Fruit fly (Drosophila melanogaster) whole organism, prepupa: ENCODE measurements around the gene CG11983.

Experiments used
- CG10631 ChIP-seq: fragments of 200-800 bp; sonication (Bioruptor generic); optimal IDR thresholded peaks from 2 replicates; lab custom pipeline; 2016; ENCODE audit warnings: missing biosample characterization, missing genetic modification characterization
- CG10669 ChIP-seq: fragments of 200-800 bp; sonication (Bioruptor generic); optimal IDR thresholded peaks from 3 replicates; lab custom pipeline; 2018; ENCODE audit warnings: missing biosample characterization, mild to moderate bottlenecking, missing genetic modification characterization, moderate library complexity
- CG11294 ChIP-seq: fragments of 200-800 bp; sonication (Bioruptor generic); IDR thresholded peaks from 2 replicates; pipeline ENCODE4 v1.3.6; 2022; ENCODE audit warnings: missing biosample characterization, missing genetic modification characterization
- CG15336 ChIP-seq: fragments of 200-800 bp; sonication (Bioruptor generic); IDR thresholded peaks from 2 replicates; pipeline ENCODE4 v1.3.6; 2022; ENCODE audit warnings: missing biosample characterization, missing genetic modification characterization
- CG16779 ChIP-seq: fragments of 200-800 bp; sonication (Bioruptor generic); optimal IDR thresholded peaks from 3 replicates; lab custom pipeline; 2017; ENCODE audit warnings: missing biosample characterization, mild to moderate bottlenecking, missing genetic modification characterization
- CG31627 ChIP-seq: fragments of 200-800 bp; sonication (Bioruptor generic); optimal IDR thresholded peaks from 3 replicates; lab custom pipeline; 2016; ENCODE audit warnings: missing biosample characterization, missing genetic modification characterization
- CG6276 ChIP-seq: fragments of 200-800 bp; sonication (Bioruptor generic); optimal IDR thresholded peaks from 2 replicates; lab custom pipeline; 2017; ENCODE audit warnings: missing biosample characterization, mild to moderate bottlenecking, missing genetic modification characterization
- CG6808 ChIP-seq: fragments of 200-800 bp; sonication (Bioruptor generic); optimal IDR thresholded peaks from 3 replicates; lab custom pipeline; 2017; ENCODE audit warnings: missing biosample characterization, missing genetic modification characterization, mild to moderate bottlenecking, moderate library complexity, missing genetic modification reagents
- CG6854 ChIP-seq: fragments of 200-800 bp; sonication (Bioruptor generic); optimal IDR thresholded peaks from 2 replicates; lab custom pipeline; 2017; ENCODE audit warnings: missing biosample characterization, mild to moderate bottlenecking, missing genetic modification characterization
- CG7368 ChIP-seq: fragments of 200-800 bp; sonication (Bioruptor generic); optimal IDR thresholded peaks from 3 replicates; lab custom pipeline; 2016; ENCODE audit warnings: missing biosample characterization, missing genetic modification characterization
- CG8119 ChIP-seq: fragments of 200-800 bp; sonication (Bioruptor generic); IDR thresholded peaks from 3 replicates; pipeline ENCODE4 v1.3.6; 2022; ENCODE audit warnings: missing biosample characterization, missing genetic modification characterization
- CG8319 ChIP-seq: fragments of 200-800 bp; sonication (Bioruptor generic); optimal IDR thresholded peaks from 3 replicates; lab custom pipeline; 2016; ENCODE audit warnings: missing biosample characterization, missing genetic modification characterization
- CG9139 ChIP-seq: fragments of 200-800 bp; sonication (Bioruptor generic); optimal IDR thresholded peaks from 3 replicates; lab custom pipeline; 2017; ENCODE audit warnings: missing biosample characterization, mild to moderate bottlenecking, missing genetic modification characterization
- Eip78C ChIP-seq: fragments of 200-800 bp; sonication (Bioruptor generic); peaks from one replicate; lab custom pipeline; 2016; ENCODE audit warnings: missing biosample characterization, missing genetic modification characterization
- Ets21C ChIP-seq: fragments of 200-800 bp; sonication (Bioruptor generic); optimal IDR thresholded peaks from 3 replicates; lab custom pipeline; 2016; ENCODE audit warnings: missing biosample characterization, missing genetic modification characterization
- Ets96B ChIP-seq: fragments of 200-800 bp; optimal IDR thresholded peaks from 2 replicates; lab custom pipeline; 2019; ENCODE audit warnings: missing biosample characterization, mild to moderate bottlenecking, missing genetic modification characterization, moderate library complexity
- Hr38 ChIP-seq: sonication (Bioruptor generic); optimal IDR thresholded peaks from 2 replicates; lab custom pipeline; 2016; ENCODE audit warnings: missing biosample characterization, missing genetic modification characterization
- Hr39 ChIP-seq: fragments of 200-800 bp; sonication (Bioruptor generic); optimal IDR thresholded peaks from 2 replicates; lab custom pipeline; 2016; ENCODE audit warnings: missing biosample characterization, missing genetic modification characterization
- Hr4 ChIP-seq: fragments of 200-800 bp; sonication (Bioruptor generic); optimal IDR thresholded peaks from 3 replicates; lab custom pipeline; 2016; ENCODE audit warnings: missing biosample characterization, missing genetic modification characterization
- Met ChIP-seq: fragments of 200-800 bp; sonication (Bioruptor generic); optimal IDR thresholded peaks from 3 replicates; lab custom pipeline; 2016; ENCODE audit warnings: missing biosample characterization, missing genetic modification characterization
- OdsH ChIP-seq: fragments of 200-800 bp; sonication (Bioruptor generic); optimal IDR thresholded peaks from 3 replicates; lab custom pipeline; 2016; ENCODE audit warnings: missing biosample characterization, missing genetic modification characterization
- Smox ChIP-seq: fragments of 200-800 bp; sonication (Bioruptor generic); optimal IDR thresholded peaks from 3 replicates; lab custom pipeline; 2016; ENCODE audit warnings: missing biosample characterization, missing genetic modification characterization
- Sox102F ChIP-seq: fragments of 200-800 bp; sonication (Bioruptor generic); optimal IDR thresholded peaks from 2 replicates; lab custom pipeline; 2016; ENCODE audit warnings: missing biosample characterization, mild to moderate bottlenecking, missing genetic modification characterization
- achi ChIP-seq: fragments of 200-800 bp; sonication (Bioruptor generic); optimal IDR thresholded peaks from 3 replicates; lab custom pipeline; 2016; ENCODE audit warnings: missing biosample characterization, missing genetic modification characterization
- acj6 ChIP-seq: fragments of 200-800 bp; sonication (Bioruptor generic); optimal IDR thresholded peaks from 3 replicates; lab custom pipeline; 2016; ENCODE audit warnings: missing biosample characterization, missing genetic modification characterization
- cyc ChIP-seq: fragments of 200-800 bp; sonication (Bioruptor generic); optimal IDR thresholded peaks from 3 replicates; lab custom pipeline; 2016; ENCODE audit warnings: missing biosample characterization, missing genetic modification characterization
- dac ChIP-seq: fragments of 200-800 bp; sonication (Bioruptor generic); optimal IDR thresholded peaks from 2 replicates; lab custom pipeline; 2017; ENCODE audit warnings: missing biosample characterization, mild to moderate bottlenecking, missing genetic modification characterization
- eg ChIP-seq: fragments of 200-800 bp; sonication (Bioruptor generic); IDR thresholded peaks from 3 replicates; pipeline ENCODE4 v1.3.6; 2022; ENCODE audit warnings: missing biosample characterization, missing genetic modification characterization
- esn ChIP-seq: fragments of 200-800 bp; sonication (Bioruptor generic); optimal IDR thresholded peaks from 2 replicates; lab custom pipeline; 2016; ENCODE audit warnings: missing biosample characterization, mild to moderate bottlenecking, missing genetic modification characterization, moderate library complexity
- fd85E ChIP-seq: fragments of 200-800 bp; sonication (Bioruptor generic); optimal IDR thresholded peaks from 3 replicates; lab custom pipeline; 2016; ENCODE audit warnings: missing biosample characterization, missing genetic modification characterization
- fkh ChIP-seq: fragments of 200-800 bp; sonication (Bioruptor generic); optimal IDR thresholded peaks from 3 replicates; lab custom pipeline; 2017; ENCODE audit warnings: missing biosample characterization, mild to moderate bottlenecking, missing genetic modification characterization, moderate library complexity
- lz ChIP-seq: fragments of 200-800 bp; sonication (Bioruptor generic); optimal IDR thresholded peaks from 3 replicates; lab custom pipeline; 2016; ENCODE audit warnings: missing biosample characterization, missing genetic modification characterization
- spab ChIP-seq: fragments of 200-800 bp; sonication (Bioruptor generic); optimal IDR thresholded peaks from 2 replicates; lab custom pipeline; 2017; ENCODE audit warnings: missing biosample characterization, mild to moderate bottlenecking, missing genetic modification characterization, missing genetic modification reagents
- ss ChIP-seq, 2 experiments: fragments of 200-800 bp; sonication (Bioruptor generic); optimal IDR thresholded peaks; 2 replicates in 1 of 2; 3 replicates in 1 of 2; lab custom pipeline; 2017 to 2018; ENCODE audit warnings: mild to moderate bottlenecking in 2 of 2, missing biosample characterization in 2 of 2, missing genetic modification characterization in 2 of 2, moderate library complexity in 1 of 2
- svp ChIP-seq: fragments of 200-800 bp; sonication (Bioruptor generic); peaks from one replicate; lab custom pipeline; 2016; ENCODE audit warnings: missing biosample characterization, missing genetic modification characterization
- topi ChIP-seq: fragments of 200-800 bp; sonication (Bioruptor generic); optimal IDR thresholded peaks from 3 replicates; lab custom pipeline; 2016; ENCODE audit warnings: missing biosample characterization, missing genetic modification characterization

The CG11983 gene

dm6 chr3R:8978768-8979167 lies 29.4 kb upstream of the CG11983 start (continued):
- TF ChIP-seq achi (GFP tag; lab: Kevin White, UChicago) (peak; percentile 76), Ets96B (tag; lab: Kevin White, UChicago) (peak; percentile 13), CG10669 (GFP tag; lab: Kevin White, UChicago) (peak; percentile 37), spab (GFP tag; lab: Kevin White, UChicago) (peak; percentile 49), CG6276 (GFP tag; lab: Kevin White, UChicago) (no peak), CG7368 (peak; percentile 30), eg (GFP tag; lab: Robert Waterston, UW) (peak; percentile 56; the same call in 1 of the 3 replicates), acj6 (GFP tag; lab: Kevin White, UChicago) (peak; percentile 78)

DNA sequence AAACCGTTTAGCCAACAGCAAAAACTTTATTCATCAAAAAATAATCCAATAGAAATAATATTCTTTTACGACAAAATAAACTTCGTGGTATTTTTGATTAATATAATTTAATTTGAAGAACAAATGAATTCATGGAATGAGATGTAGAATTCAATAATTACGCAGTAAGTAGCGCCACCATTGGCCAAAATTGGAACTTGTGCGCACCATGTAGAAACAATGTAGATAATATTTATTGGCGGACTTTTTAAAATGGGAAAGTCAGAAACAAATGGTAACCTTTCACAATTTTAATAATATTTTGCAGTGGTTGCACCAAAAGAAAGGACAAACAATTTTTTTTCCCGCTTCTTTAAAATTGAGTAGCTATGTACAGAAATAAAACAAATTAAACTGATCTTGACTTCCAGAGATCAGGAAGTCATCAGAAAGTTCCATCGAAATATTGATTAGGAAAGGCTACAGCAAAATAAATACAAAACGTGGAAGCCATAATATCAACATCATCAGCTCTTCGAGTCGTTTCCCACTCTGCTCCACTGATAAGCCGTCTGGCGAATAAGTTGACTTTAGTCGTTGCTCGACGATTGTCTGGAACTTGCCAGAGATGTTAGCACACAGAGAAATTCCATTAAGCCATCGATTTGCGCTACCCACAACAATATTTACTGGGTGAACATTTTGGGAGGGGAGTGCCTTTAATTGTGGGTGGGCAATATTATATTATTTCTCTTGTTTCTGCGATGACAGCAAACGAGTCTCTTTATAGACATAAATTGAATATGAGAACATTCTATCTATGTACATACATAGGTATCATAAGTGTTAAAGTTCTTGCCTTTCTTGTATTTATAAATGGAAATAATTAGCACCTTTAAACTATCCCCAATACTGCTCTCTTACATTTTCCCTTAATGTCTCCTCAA lies 28.0 kb upstream of the CG11983 start:
- peak; percentile 61 for TF ChIP-seq CG15336 (GFP tag; lab: Robert Waterston, UW)
- no peak for TF ChIP-seq eg (GFP tag; lab: Robert Waterston, UW)
- TF ChIP-seq CG6276 (GFP tag; lab: Kevin White, UChicago), result peak; percentile 27
- TF ChIP-seq Eip78C, result peak; percentile 33
- TF ChIP-seq fd85E, result no peak
- TF ChIP-seq Hr39 (GFP tag; lab: Kevin White, UChicago), result peak; percentile 15
- peak; percentile 49 for TF ChIP-seq CG6808 (GFP tag; lab: Kevin White, UChicago)
- TF ChIP-seq CG9139 (GFP tag; lab: Kevin White, UChicago), result peak; percentile 14
- TF ChIP-seq CG31627, result peak; percentile 38
- TF ChIP-seq Smox (GFP tag; lab: Kevin White, UChicago), result peak; percentile 9
- TF ChIP-seq OdsH (GFP tag; lab: Kevin White, UChicago), result peak; percentile 8
- peak; percentile 30 for TF ChIP-seq dac
- TF ChIP-seq ss (GFP tag; optimal IDR thresholded peaks at IDR 0.05; lab: Kevin White, UChicago), result peak; percentile 11 to 59
- peak; percentile 11 for TF ChIP-seq cyc (GFP tag; lab: Kevin White, UChicago)
- peak; percentile 76 for TF ChIP-seq fkh
- TF ChIP-seq CG10631 (GFP tag; lab: Kevin White, UChicago), result no peak
- peak; percentile 64 for TF ChIP-seq CG8319 (GFP tag; lab: Kevin White, UChicago)
- TF ChIP-seq esn (GFP tag; lab: Kevin White, UChicago), result peak; percentile 16
- no peak for TF ChIP-seq CG6854 (GFP tag; lab: Kevin White, UChicago)
- TF ChIP-seq Met (GFP tag; lab: Kevin White, UChicago), result peak; percentile 9
- TF ChIP-seq CG8119 (GFP tag; lab: Robert Waterston, UW), result peak; percentile 38; the same call in 2 of the 3 replicates
- peak; percentile 26 for TF ChIP-seq Ets21C
- no peak for TF ChIP-seq CG11294 (GFP tag; lab: Robert Waterston, UW)
- no peak for TF ChIP-seq Hr4
- peak; percentile 85 for TF ChIP-seq svp (GFP tag; lab: Kevin White, UChicago)
- TF ChIP-seq, all 60 proteins: peak for 19

DNA sequence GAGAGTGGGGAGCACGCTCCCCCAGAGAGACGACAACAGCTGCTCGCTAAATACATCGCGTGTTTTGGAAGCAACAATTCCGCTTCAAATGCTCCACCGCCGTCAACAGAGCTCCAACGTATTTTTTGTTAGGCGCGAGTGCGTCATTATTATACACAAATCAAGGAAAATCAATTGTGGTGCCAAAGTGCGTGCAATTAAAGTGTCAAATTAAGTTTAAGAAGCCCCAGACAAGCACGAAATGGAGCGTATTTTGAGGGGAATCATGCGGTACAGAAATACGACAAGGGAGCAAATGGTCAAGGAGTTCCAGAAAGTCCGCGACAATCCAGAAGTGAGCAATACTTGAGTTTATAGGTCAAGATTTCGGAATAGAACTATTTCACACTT lies 27.4 kb upstream of the CG11983 start, which contains the start of gene CAHbeta:
TSS of gene CAHbeta (plus strand) at position 85 of the 390 bp plus-strand sequence.
- TF ChIP-seq Sox102F (no peak), CG6808 (GFP tag; lab: Kevin White, UChicago) (no peak), OdsH (GFP tag; lab: Kevin White, UChicago) (no peak), CG16779 (tag; lab: Kevin White, UChicago) (peak; percentile 34), lz (no peak), Eip78C (peak; percentile 43), Hr38 (GFP tag; lab: Kevin White, UChicago) (no peak), eg (GFP tag; lab: Robert Waterston, UW) (peak; percentile 58; the same call in 2 of the 3 replicates), ss (GFP tag; optimal IDR thresholded peaks at IDR 0.05; lab: Kevin White, UChicago) (peak in 1 of 2 experiments; percentile 40), CG6276 (GFP tag; lab: Kevin White, UChicago) (peak; percentile 20), Smox (GFP tag; lab: Kevin White, UChicago) (no peak), topi (no peak)
